In the genomic region with DNA sequence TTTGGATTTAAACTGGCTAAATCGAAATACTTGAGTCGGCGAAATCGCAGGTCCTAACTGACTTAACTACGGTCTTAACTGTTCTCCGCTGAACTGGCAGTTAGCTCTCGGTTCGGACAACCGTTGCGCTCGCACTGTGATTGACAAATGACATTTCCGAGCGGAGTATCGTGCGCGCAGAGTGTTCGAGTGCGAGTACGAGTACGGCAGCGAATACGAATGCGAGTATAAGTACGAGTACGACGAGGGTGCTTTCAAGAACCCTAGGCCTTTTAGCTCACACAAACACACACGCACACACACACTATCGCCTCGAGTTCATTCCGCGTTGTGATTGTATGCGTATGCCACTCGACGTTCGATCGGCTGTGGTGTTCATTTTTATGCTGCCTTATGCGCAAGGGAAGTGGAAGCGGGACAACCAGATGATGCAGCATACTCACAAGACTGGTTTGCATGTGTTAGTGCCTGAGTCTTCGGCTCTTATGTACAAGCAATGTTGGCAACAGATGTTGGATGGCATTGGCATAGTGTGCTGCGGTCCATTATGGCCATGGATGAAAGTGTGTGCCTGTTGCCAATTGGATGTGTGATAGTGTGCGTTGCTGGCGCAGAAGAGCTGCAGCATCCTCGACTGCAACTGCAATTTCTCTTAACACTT, we compare ENCODE assay signal across 1 fruit fly cellular context.
TF ChIP-seq lines count a peak whose summit lies in the region.

hh (minus strand) TSS at position 229 of the 661 bp plus-strand sequence.

TF ChIP-seq in whole organism, embryonic, 481 proteins besides CTCF, POLR2A, EP300 and RAD21 (continued from another document):
- TF ChIP-seq tll (GFP tag; optimal IDR thresholded peaks at IDR 0.05; lab: Kevin White, UChicago) (peak in 1 of 2 experiments; percentile 59), HmgZ (tag; optimal IDR thresholded peaks at IDR 0.05; lab: Kevin White, UChicago) (peak; percentile 39), CG13287 (GFP tag; IDR thresholded peaks at IDR 0.05; lab: Robert Waterston, UW; ENCODE audit: partially characterized antibody) (peak; percentile 11; the same call in 1 of the 2 replicates), oc (tag; optimal IDR thresholded peaks at IDR 0.05; lab: Kevin White, UChicago) (peak; percentile 24), Eip74EF (GFP tag; optimal IDR thresholded peaks at IDR 0.05; lab: Kevin White, UChicago) (no peak), CG10543 (GFP tag; optimal IDR thresholded peaks at IDR 0.05; lab: Kevin White, UChicago) (peak; percentile 21), Nf-YC (tag; optimal IDR thresholded peaks at IDR 0.05; lab: Kevin White, UChicago) (peak; percentile 95), CG6765 (GFP tag; optimal IDR thresholded peaks at IDR 0.05; lab: Kevin White, UChicago) (no peak), az2 (GFP tag; optimal IDR thresholded peaks at IDR 0.05; lab: Kevin White, UChicago) (no peak), sens (GFP tag; lab: Kevin White, UChicago) (peak; percentile 42), bbx (GFP tag; IDR thresholded peaks at IDR 0.05; lab: Robert Waterston, UW; ENCODE audit: partially characterized antibody) (0 out of 2 replicates have a peak, but pooled peaks have one; percentile 24), Dfd (GFP tag; optimal IDR thresholded peaks at IDR 0.05; lab: Kevin White, UChicago) (peak in 1 of 2 experiments; percentile 66), CG4707 (GFP tag; optimal IDR thresholded peaks at IDR 0.05; lab: Kevin White, UChicago) (no peak), CG17829 (tag; optimal IDR thresholded peaks at IDR 0.05; lab: Kevin White, UChicago) (peak; percentile 26), D (optimal IDR thresholded peaks at IDR 0.05; lab: Kevin White, UChicago) (peak; percentile 98), D (GFP tag; optimal IDR thresholded peaks at IDR 0.05; lab: Kevin White, UChicago) (no peak), CG4820 (GFP tag; optimal IDR thresholded peaks at IDR 0.05; lab: Kevin White, UChicago) (no peak), sim (GFP tag; IDR thresholded peaks at IDR 0.05; lab: Robert Waterston, UW) (no peak), Deaf1 (tag; optimal IDR thresholded peaks at IDR 0.05; lab: Kevin White, UChicago) (peak; percentile 95), Nf-YB (GFP tag; optimal IDR thresholded peaks at IDR 0.05; lab: Kevin White, UChicago) (peak; percentile 95), CG7987 (GFP tag; optimal IDR thresholded peaks at IDR 0.05; lab: Kevin White, UChicago) (peak; percentile 8), vvl (GFP tag; IDR thresholded peaks at IDR 0.05; lab: Robert Waterston, UW) (0 out of 2 replicates have a peak, but pooled peaks have one; percentile 24), CG12236 (GFP tag; optimal IDR thresholded peaks at IDR 0.05; lab: Kevin White, UChicago) (peak; percentile 81), twi (tag; optimal IDR thresholded peaks at IDR 0.05; lab: Kevin White, UChicago) (peak; percentile 97), CG32532 (GFP tag; IDR thresholded peaks at IDR 0.05; lab: Robert Waterston, UW) (peak; percentile 9; the same call in 1 of the 2 replicates), z (GFP tag; IDR thresholded peaks at IDR 0.05; lab: Robert Waterston, UW) (peak; percentile 91), Elba2 (GFP tag; optimal IDR thresholded peaks at IDR 0.05; lab: Kevin White, UChicago) (peak; percentile 83), Opbp (GFP tag; IDR thresholded peaks at IDR 0.05; lab: Robert Waterston, UW; ENCODE audit: partially characterized antibody) (peak; percentile 36; the same call in 1 of the 3 replicates), Med (GFP tag; lab: Kevin White, UChicago) (peak; percentile 66), CG2712 (tag; optimal IDR thresholded peaks at IDR 0.05; lab: Kevin White, UChicago) (peak; percentile 17), vnd (GFP tag; IDR thresholded peaks at IDR 0.05; lab: Robert Waterston, UW; ENCODE audit: partially characterized antibody) (peak; percentile 50; the same call in 2 of the 3 replicates), gcm2 (GFP tag; optimal IDR thresholded peaks at IDR 0.05; lab: Kevin White, UChicago) (no peak), CG16813 (GFP tag; IDR thresholded peaks at IDR 0.05; lab: Robert Waterston, UW; ENCODE audit: partially characterized antibody) (no peak), knrl (GFP tag; IDR thresholded peaks at IDR 0.05; lab: Robert Waterston, UW; ENCODE audit: partially characterized antibody) (peak; percentile 35; the same call in 1 of the 3 replicates), CG1832 (GFP tag; optimal IDR thresholded peaks at IDR 0.05; lab: Kevin White, UChicago) (peak; percentile 64), Jarid2 (GFP tag; optimal IDR thresholded peaks at IDR 0.05; lab: Kevin White, UChicago) (peak; percentile 63), CG8290 (GFP tag; optimal IDR thresholded peaks at IDR 0.05; lab: Kevin White, UChicago) (no peak), CG8290 (tag; optimal IDR thresholded peaks at IDR 0.05; lab: Kevin White, UChicago) (peak in 1 of 2 experiments; percentile 31), gcm (GFP tag; optimal IDR thresholded peaks at IDR 0.05; lab: Kevin White, UChicago) (peak; percentile 43), lmd (GFP tag; IDR thresholded peaks at IDR 0.05; lab: Robert Waterston, UW) (no peak), CG15514 (GFP tag; optimal IDR thresholded peaks at IDR 0.05; lab: Kevin White, UChicago) (peak; percentile 9), CG6272 (GFP tag; IDR thresholded peaks at IDR 0.05; lab: Robert Waterston, UW) (no peak), cg (GFP tag; optimal IDR thresholded peaks at IDR 0.05; lab: Kevin White, UChicago) (peak; percentile 100), insv (GFP tag; optimal IDR thresholded peaks at IDR 0.05; lab: Kevin White, UChicago) (peak in 1 of 2 experiments; percentile 71), abd-A (tag; optimal IDR thresholded peaks at IDR 0.05; lab: Kevin White, UChicago) (peak; percentile 44), unc-4 (GFP tag; IDR thresholded peaks at IDR 0.05; lab: Robert Waterston, UW; ENCODE audit: partially characterized antibody) (no peak), Adf1 (GFP tag; IDR thresholded peaks at IDR 0.05; lab: Robert Waterston, UW) (peak; percentile 35; the same call in 1 of the 2 replicates), MBD-R2 (GFP tag; IDR thresholded peaks at IDR 0.05; lab: Robert Waterston, UW) (0 out of 2 replicates have a peak, but pooled peaks have one; percentile 18), gsb-n (tag; optimal IDR thresholded peaks at IDR 0.05; lab: Kevin White, UChicago) (peak; percentile 26), nom (GFP tag; optimal IDR thresholded peaks at IDR 0.05; lab: Kevin White, UChicago) (no peak), slbo (GFP tag; IDR thresholded peaks at IDR 0.05; lab: Robert Waterston, UW) (peak; percentile 15; the same call in 1 of the 2 replicates)
TF ChIP-seq in whole organism, embryonic: peak in this region for 50.
